Worm (Caenorhabditis elegans): Measurements from ENCODE around the gene nhr-150.

nhr-150 gene

DNA sequence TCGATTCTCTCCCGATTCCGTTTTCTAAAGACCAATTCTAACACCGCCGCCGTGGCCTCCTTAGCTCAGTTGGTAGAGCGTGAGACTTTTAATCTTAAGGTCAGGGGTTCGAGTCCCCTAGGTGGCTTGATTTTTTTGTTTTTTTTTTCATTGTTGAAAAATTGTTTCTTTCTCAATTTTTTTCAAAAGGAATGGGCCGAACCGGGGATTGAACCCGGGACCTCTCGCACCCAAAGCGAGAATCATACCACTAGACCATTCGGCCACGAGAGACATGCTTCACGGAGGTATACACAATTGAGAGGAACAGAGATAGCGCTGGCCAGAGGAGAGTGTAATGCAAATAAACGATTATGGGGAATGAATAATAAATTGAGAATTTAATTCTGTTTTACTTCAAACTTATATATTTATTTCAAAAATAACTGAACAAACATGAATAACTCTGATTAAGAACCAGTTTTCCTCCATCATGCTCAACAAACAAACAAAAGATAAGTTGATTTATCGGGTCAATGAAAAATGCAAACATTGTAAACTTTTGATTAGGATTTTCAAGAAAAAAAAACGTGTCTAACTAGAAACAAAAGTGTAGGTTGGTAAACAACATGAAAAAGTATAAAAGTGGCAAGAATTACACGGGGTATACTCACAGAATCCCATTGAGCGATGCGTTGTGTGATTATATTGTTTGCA lies 16.1 kb downstream of the nhr-150 start, which contains the start of gene pqn-71 (continued):
- peak; percentile 94 to 97 for TF ChIP-seq rec-8 (tag; optimal IDR thresholded peaks at IDR 0.05)
- TF ChIP-seq B0261.1 (tag; optimal IDR thresholded peaks at IDR 0.05): peak; percentile 100
- peak; percentile 0 for TF ChIP-seq akir-1 (GFP tag; optimal IDR thresholded peaks at IDR 0.05)
- TF ChIP-seq nfya-2 (GFP tag; IDR thresholded peaks at IDR 0.05): no peak
- no peak for TF ChIP-seq F57C9.4 (tag; optimal IDR thresholded peaks at IDR 0.05)
- TF ChIP-seq zim-3 (tag; optimal IDR thresholded peaks at IDR 0.05): peak; percentile 87
- peak; percentile 88 for TF ChIP-seq ztf-6 (GFP tag; IDR thresholded peaks at IDR 0.05)
- TF ChIP-seq B0019.2 (GFP tag; conservative IDR thresholded peaks at IDR 0.05): peak; percentile 41; the same call in 1 of the 2 replicates
- TF ChIP-seq madf-3 (GFP tag; IDR thresholded peaks at IDR 0.05): peak; percentile 85
- TF ChIP-seq T26A5.8 (tag; optimal IDR thresholded peaks at IDR 0.05): peak; percentile 90
- peak; percentile 95 for TF ChIP-seq aptf-3 (GFP tag; IDR thresholded peaks at IDR 0.05)
- peak; percentile 90 for TF ChIP-seq chd-7 (tag; optimal IDR thresholded peaks at IDR 0.05)
- peak; percentile 88; the same call in 1 of the 2 replicates for TF ChIP-seq nhr-120 (GFP tag; IDR thresholded peaks at IDR 0.05)
- peak; percentile 98 for TF ChIP-seq nhr-90 (tag; optimal IDR thresholded peaks at IDR 0.05)
- peak; percentile 74 for TF ChIP-seq unc-130 (GFP tag; optimal IDR thresholded peaks at IDR 0.05)
- TF ChIP-seq snpc-4 (GFP tag; optimal IDR thresholded peaks at IDR 0.05): peak; percentile 82
- TF ChIP-seq snpc-4 (tag; optimal IDR thresholded peaks at IDR 0.05): peak; percentile 80 to 93 (median 88)
- peak; percentile 81 for TF ChIP-seq F52B5.7 (tag; optimal IDR thresholded peaks at IDR 0.05)
- peak; percentile 77 for TF ChIP-seq madf-6 (GFP tag; IDR thresholded peaks at IDR 0.05)
- TF ChIP-seq B0035.1 (tag; optimal IDR thresholded peaks at IDR 0.05): peak; percentile 92
- peak; percentile 86 for TF ChIP-seq hlh-12 (tag; optimal IDR thresholded peaks at IDR 0.05)
- peak; percentile 89 for TF ChIP-seq sptf-2 (GFP tag; optimal IDR thresholded peaks at IDR 0.05)
- TF ChIP-seq hlh-26 (GFP tag; conservative IDR thresholded peaks at IDR 0.05): no peak
- peak; percentile 92 for TF ChIP-seq cebp-2 (GFP tag; IDR thresholded peaks at IDR 0.05)
- TF ChIP-seq bed-2 (GFP tag; IDR thresholded peaks at IDR 0.05): 0 out of 2 replicates have a peak, but pooled peaks have one; percentile 54
- peak; percentile 85 for TF ChIP-seq lin-54 (GFP tag; optimal IDR thresholded peaks at IDR 0.05)
- TF ChIP-seq zfh-2 (GFP tag; conservative IDR thresholded peaks at IDR 0.05): peak; percentile 80; the same call in 1 of the 2 replicates
- peak; percentile 80 for TF ChIP-seq nhr-80 (tag; optimal IDR thresholded peaks at IDR 0.05)
- peak; percentile 97 for TF ChIP-seq lin-40 (tag; optimal IDR thresholded peaks at IDR 0.05)
- TF ChIP-seq snpc-3.4 (tag; optimal IDR thresholded peaks at IDR 0.05): peak; percentile 86
- TF ChIP-seq mes-4 (tag; optimal IDR thresholded peaks at IDR 0.05): peak; percentile 71
- TF ChIP-seq F22D6.2 (tag; optimal IDR thresholded peaks at IDR 0.05): peak; percentile 85
- peak; percentile 93 for TF ChIP-seq T07F8.4 (tag; optimal IDR thresholded peaks at IDR 0.05)
- TF ChIP-seq F57A8.1 (GFP tag; optimal IDR thresholded peaks at IDR 0.05): peak; percentile 47
- TF ChIP-seq xnd-1 (tag; optimal IDR thresholded peaks at IDR 0.05): peak; percentile 46
- TF ChIP-seq Y79H2A.3 (GFP tag; conservative IDR thresholded peaks at IDR 0.05): 0 out of 2 replicates have a peak, but pooled peaks have one; percentile 52
- peak; percentile 74 for TF ChIP-seq ztf-22 (GFP tag; optimal IDR thresholded peaks at IDR 0.05)
- no peak for TF ChIP-seq F55B11.4 (tag; optimal IDR thresholded peaks at IDR 0.05; ENCODE audit: borderline replicate concordance, insufficient read depth)

DNA sequence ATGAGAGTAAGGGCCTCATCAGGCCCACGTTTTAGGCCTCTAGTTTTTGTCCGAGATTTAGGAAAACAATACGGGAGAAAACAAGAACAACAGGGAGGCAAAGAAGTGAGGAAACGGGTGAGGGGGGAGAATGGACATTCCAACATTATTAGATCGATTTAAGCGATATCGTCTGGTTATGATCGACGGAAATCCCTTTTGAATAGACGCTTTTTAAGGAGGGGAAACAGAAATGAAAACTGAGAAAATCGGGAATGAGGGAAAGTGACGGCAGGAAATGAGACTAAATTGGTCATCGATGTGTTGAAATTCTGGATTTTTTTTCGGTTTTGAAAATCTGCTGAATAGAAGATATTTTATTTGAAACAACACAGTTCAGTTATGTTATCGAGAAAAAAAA lies 16.9 kb downstream of the nhr-150 start, which contains the start of gene rocf-1:
Gene rocf-1 (minus strand): TSS at position 101 of the 400 bp plus-strand sequence.
- TF ChIP-seq lin-35 (GFP tag; optimal IDR thresholded peaks at IDR 0.05): no peak
- TF ChIP-seq madf-10 (tag; optimal IDR thresholded peaks at IDR 0.05): no peak
- TF ChIP-seq nhr-90 (tag; optimal IDR thresholded peaks at IDR 0.05): no peak
- TF ChIP-seq tlf-1 (GFP tag; optimal IDR thresholded peaks at IDR 0.05): no peak
- TF ChIP-seq F23B12.7 (tag; optimal IDR thresholded peaks at IDR 0.05; ENCODE audit: insufficient read depth): no peak
- no peak for TF ChIP-seq nhr-179 (tag; optimal IDR thresholded peaks at IDR 0.05)
- TF ChIP-seq lin-40 (tag; optimal IDR thresholded peaks at IDR 0.05): no peak
- TF ChIP-seq xnd-1 (tag; optimal IDR thresholded peaks at IDR 0.05): no peak
- no peak for TF ChIP-seq die-1 (tag; optimal IDR thresholded peaks at IDR 0.05)
- TF ChIP-seq pbrm-1 (GFP tag; IDR thresholded peaks at IDR 0.05): no peak
- TF ChIP-seq ztf-26 (tag; optimal IDR thresholded peaks at IDR 0.05): no peak
- no peak for TF ChIP-seq hrde-1 (tag; optimal IDR thresholded peaks at IDR 0.05; ENCODE audit: borderline replicate concordance)
- no peak for TF ChIP-seq B0019.2 (GFP tag; conservative IDR thresholded peaks at IDR 0.05)
- TF ChIP-seq nhr-80 (tag; optimal IDR thresholded peaks at IDR 0.05): no peak
- no peak for TF ChIP-seq cebp-2 (GFP tag; IDR thresholded peaks at IDR 0.05)
- TF ChIP-seq egrh-3 (GFP tag; IDR thresholded peaks at IDR 0.05): no peak

Measured in whole organism, young adult.